Fruit fly (Drosophila melanogaster) Kc167 (cell line): ENCODE data around the gene CG15741.

ENCODE experiments used
- h ChIP-seq: fragments of >200 bp; optimal IDR thresholded peaks from 3 replicates; lab custom pipeline; 2018; ENCODE audit warnings: missing external identifiers
- insv ChIP-seq: fragments of >200 bp; optimal IDR thresholded peaks from 3 replicates; lab custom pipeline; 2018; ENCODE audit warnings: missing external identifiers
- psq ChIP-seq: fragments of >200 bp; optimal IDR thresholded peaks from 2 replicates; lab custom pipeline; 2017; ENCODE audit warnings: missing external identifiers
- ttk ChIP-seq: sonication (Bioruptor generic); optimal IDR thresholded peaks from 2 replicates; lab custom pipeline; 2017; ENCODE audit warnings: missing external identifiers

DNA sequence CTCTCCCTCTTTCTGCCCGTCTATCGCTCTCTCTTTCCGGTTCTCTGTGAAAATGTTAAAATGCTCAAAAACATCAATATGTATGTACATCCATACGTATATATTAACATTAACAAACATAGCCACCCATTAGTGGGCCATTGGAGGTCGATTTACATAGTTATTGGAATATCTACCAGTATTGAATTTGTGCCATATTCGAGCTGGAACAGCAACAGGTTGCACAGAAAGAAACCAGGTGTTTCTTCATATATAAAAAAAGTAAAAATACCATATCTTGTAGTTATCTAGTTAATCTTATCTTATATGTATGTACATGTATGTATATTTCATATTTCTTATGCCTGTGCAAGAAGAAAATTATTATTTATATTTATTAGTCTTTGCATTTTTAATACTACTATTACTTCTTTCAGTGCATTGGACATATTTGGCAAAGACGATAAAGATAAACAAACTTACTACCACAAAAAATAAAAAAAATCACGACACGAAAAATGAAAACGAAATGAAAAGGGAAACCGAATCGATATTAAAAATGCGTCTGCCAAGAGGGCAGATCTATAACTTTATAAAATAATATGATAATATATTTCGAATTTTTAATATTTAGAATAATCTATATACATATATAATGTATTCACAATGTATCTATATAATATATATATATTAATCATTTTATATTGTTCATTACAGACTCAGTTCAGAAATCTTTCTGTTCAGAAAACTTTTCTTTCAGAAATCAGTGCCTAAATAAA lies 10.9 kb upstream of the CG15741 start:
- TF ChIP-seq h (lab: Kevin White, UChicago), result no peak
- no peak for TF ChIP-seq ttk (lab: Kevin White, UChicago)
- TF ChIP-seq psq, result no peak
- no peak for TF ChIP-seq insv (lab: Kevin White, UChicago)
